Fruit fly (Drosophila melanogaster): ENCODE measurements around the gene CG32547.

The CG32547 gene

dm6 chrX:18404632-18405238, 74.6 kb downstream of the CG32547 start (continued):
- TF ChIP-seq BtbVII (GFP tag; optimal IDR thresholded peaks at IDR 0.05): no peak
- TF ChIP-seq CG6175 (GFP tag; IDR thresholded peaks at IDR 0.05): no peak
- no peak for TF ChIP-seq Hr78 (GFP tag; optimal IDR thresholded peaks at IDR 0.05)
- peak; percentile 6; the same call in 1 of the 2 replicates for TF ChIP-seq Ptx1 (GFP tag; IDR thresholded peaks at IDR 0.05)
- no peak for TF ChIP-seq klu (GFP tag; IDR thresholded peaks at IDR 0.05)
- TF ChIP-seq CG1603 (tag; optimal IDR thresholded peaks at IDR 0.05): peak; percentile 2
- no peak for TF ChIP-seq CG9876 (GFP tag; optimal IDR thresholded peaks at IDR 0.05)
- 0 out of 2 replicates have a peak, but pooled peaks have one; percentile 21 for TF ChIP-seq Rx (GFP tag; IDR thresholded peaks at IDR 0.05)
- no peak for TF ChIP-seq kni (GFP tag; optimal IDR thresholded peaks at IDR 0.05)
- 0 out of 4 replicates have a peak, but pooled peaks have one; percentile 9 for TF ChIP-seq Gug (GFP tag; IDR thresholded peaks at IDR 0.05)
- TF ChIP-seq trh (GFP tag; optimal IDR thresholded peaks at IDR 0.05): no peak
- TF ChIP-seq Sin3A (optimal IDR thresholded peaks at IDR 0.05): no peak
- TF ChIP-seq stc (GFP tag; IDR thresholded peaks at IDR 0.05): no peak
- no peak for TF ChIP-seq CG2199 (GFP tag; IDR thresholded peaks at IDR 0.05)
- peak; percentile 17 for TF ChIP-seq CG2712 (tag; optimal IDR thresholded peaks at IDR 0.05)
- no peak for TF ChIP-seq CG1832 (GFP tag; optimal IDR thresholded peaks at IDR 0.05)
- no peak for TF ChIP-seq CG12744 (GFP tag; optimal IDR thresholded peaks at IDR 0.05)
- no peak for TF ChIP-seq CG17385 (GFP tag; optimal IDR thresholded peaks at IDR 0.05)
- peak; percentile 72 for TF ChIP-seq sens (GFP tag)
- no peak for TF ChIP-seq CG8924 (tag; optimal IDR thresholded peaks at IDR 0.05)
- no peak for TF ChIP-seq Hmr (GFP tag; optimal IDR thresholded peaks at IDR 0.05)
- TF ChIP-seq CG7556 (GFP tag; optimal IDR thresholded peaks at IDR 0.05): peak; percentile 30
- TF ChIP-seq HLH54F (GFP tag; optimal IDR thresholded peaks at IDR 0.05): peak; percentile 22
- TF ChIP-seq CG10979 (tag; optimal IDR thresholded peaks at IDR 0.05): peak; percentile 39
- no peak for TF ChIP-seq fd64A (GFP tag; optimal IDR thresholded peaks at IDR 0.05)
- no peak for TF ChIP-seq vnd (GFP tag; IDR thresholded peaks at IDR 0.05; ENCODE audit: partially characterized antibody)
- TF ChIP-seq dimm (GFP tag; IDR thresholded peaks at IDR 0.05): no peak
- TF ChIP-seq Oli (tag; optimal IDR thresholded peaks at IDR 0.05): peak; percentile 51
- no peak for TF ChIP-seq pros (GFP tag; optimal IDR thresholded peaks at IDR 0.05)
- TF ChIP-seq Chrac-16 (GFP tag; optimal IDR thresholded peaks at IDR 0.05): no peak
- TF ChIP-seq Awh (GFP tag; IDR thresholded peaks at IDR 0.05): no peak
- no peak for TF ChIP-seq wdn (GFP tag; IDR thresholded peaks at IDR 0.05)
- peak; percentile 11 for TF ChIP-seq CHES-1-like (GFP tag; optimal IDR thresholded peaks at IDR 0.05)
- TF ChIP-seq NFAT (GFP tag; IDR thresholded peaks at IDR 0.05): no peak
- no peak for TF ChIP-seq gt (GFP tag; IDR thresholded peaks at IDR 0.05)
- no peak for TF ChIP-seq wor (GFP tag; IDR thresholded peaks at IDR 0.05)
- no peak for TF ChIP-seq CG17186 (GFP tag; optimal IDR thresholded peaks at IDR 0.05)
- TF ChIP-seq CG34224 (GFP tag; IDR thresholded peaks at IDR 0.05; ENCODE audit: partially characterized antibody): peak; percentile 43; the same call in 1 of the 3 replicates
- no peak for TF ChIP-seq repo (GFP tag; optimal IDR thresholded peaks at IDR 0.05)
- TF ChIP-seq vfl (GFP tag; optimal IDR thresholded peaks at IDR 0.05): no peak
- TF ChIP-seq CG12219 (GFP tag; optimal IDR thresholded peaks at IDR 0.05): no peak
- no peak for TF ChIP-seq Side (GFP tag; optimal IDR thresholded peaks at IDR 0.05)
- no peak for TF ChIP-seq lov (optimal IDR thresholded peaks at IDR 0.05)
- TF ChIP-seq lov (GFP tag; IDR thresholded peaks at IDR 0.05): no peak
- TF ChIP-seq CG32772 (GFP tag; IDR thresholded peaks at IDR 0.05): peak; percentile 38
- TF ChIP-seq CG10321 (GFP tag; IDR thresholded peaks at IDR 0.05): no peak
- no peak for TF ChIP-seq CG4707 (GFP tag; optimal IDR thresholded peaks at IDR 0.05)
- no peak for TF ChIP-seq tin (GFP tag; optimal IDR thresholded peaks at IDR 0.05)
- no peak for TF ChIP-seq CG11247 (GFP tag; IDR thresholded peaks at IDR 0.05)
- no peak for TF ChIP-seq tx (GFP tag; optimal IDR thresholded peaks at IDR 0.05)
- peak; percentile 12 for TF ChIP-seq az2 (GFP tag; optimal IDR thresholded peaks at IDR 0.05)
- TF ChIP-seq CG2889 (GFP tag; IDR thresholded peaks at IDR 0.05): no peak

All from whole organism, embryonic.